Worm (Caenorhabditis elegans) whole organism, L4 larva: ENCODE measurements around the gene msp-64.

Experiments
- D1046.2 ChIP-seq: fragments of 200-800 bp; sonication (Bioruptor generic); IDR thresholded peaks from 2 replicates; pipeline ENCODE4 v1.3.6; 2022; ENCODE audit warnings: missing genetic modification characterization, missing compliant biosample characterization
- F44E2.7 ChIP-seq: fragments of 200-800 bp; sonication (Bioruptor generic); IDR thresholded peaks from 2 replicates; pipeline ENCODE4 v2.1.2; 2022; ENCODE audit warnings: missing genetic modification characterization, missing compliant biosample characterization
- T20F7.1 ChIP-seq: fragments of 200-800 bp; sonication (Bioruptor generic); optimal IDR thresholded peaks from 2 replicates; lab custom pipeline; 2018; ENCODE audit warnings: mild to moderate bottlenecking, missing genetic modification characterization, missing compliant biosample characterization
- T26A8.4 ChIP-seq: fragments of 200-800 bp; sonication (Bioruptor generic); IDR thresholded peaks from 2 replicates; pipeline ENCODE4 v1.3.6; 2022; ENCODE audit warnings: missing genetic modification characterization, missing compliant biosample characterization
- Y5F2A.4 ChIP-seq: fragments of 200-800 bp; sonication (Bioruptor generic); optimal IDR thresholded peaks from 2 replicates; lab custom pipeline; 2018; ENCODE audit warnings: mild to moderate bottlenecking, missing genetic modification characterization, missing compliant biosample characterization
- Y75B8A.6 ChIP-seq: fragments of 200-800 bp; sonication (Bioruptor generic); IDR thresholded peaks from 2 replicates; pipeline ENCODE4 v1.3.6; 2022; ENCODE audit warnings: missing genetic modification reagents, missing genetic modification characterization, missing compliant biosample characterization
- ZK546.5 ChIP-seq, 2 experiments: sonication (generic microtip); optimal IDR thresholded peaks; 2 replicates each; lab custom pipeline; 2017; ENCODE audit warnings: missing biosample characterization in 2 of 2, missing genetic modification characterization in 2 of 2
- aha-1 ChIP-seq: fragments of 150-350 bp; peaks from one replicate; lab custom pipeline; 2014; ENCODE audit warnings: missing biosample characterization, missing genetic modification characterization
- aly-2 ChIP-seq: sonication (generic microtip); optimal IDR thresholded peaks from 2 replicates; lab custom pipeline; 2018; ENCODE audit warnings: missing biosample characterization, missing genetic modification characterization
- ama-1 ChIP-seq: fragments of 150-350 bp; optimal IDR thresholded peaks from 2 replicates; lab custom pipeline; 2014; ENCODE audit warnings: inconsistent platforms, mixed read lengths
- arid-1 ChIP-seq: fragments of 200-800 bp; sonication (Bioruptor generic); conservative IDR thresholded peaks from 2 replicates; pipeline ENCODE4 v1.3.6; 2022; ENCODE audit warnings: missing genetic modification reagents, missing genetic modification characterization, missing compliant biosample characterization
- ceh-20 ChIP-seq: fragments of 200-800 bp; sonication (Bioruptor generic); IDR thresholded peaks from 2 replicates; pipeline ENCODE4 v1.3.6; 2022; ENCODE audit warnings: missing genetic modification reagents, missing genetic modification characterization, missing compliant biosample characterization
- ceh-44 ChIP-seq: fragments of 200-800 bp; sonication (Bioruptor generic); IDR thresholded peaks from 2 replicates; pipeline ENCODE4 v1.3.6; 2022; ENCODE audit warnings: missing genetic modification reagents, missing genetic modification characterization, missing compliant biosample characterization
- cey-2 ChIP-seq: sonication (generic microtip); optimal IDR thresholded peaks from 3 replicates; lab custom pipeline; 2017; ENCODE audit warnings: missing genetic modification characterization, mild to moderate bottlenecking, missing compliant biosample characterization, antibody characterized with exemption, borderline replicate concordance; ENCODE audit not compliant: insufficient read depth
- daf-12 ChIP-seq: fragments of 150-350 bp; optimal IDR thresholded peaks from 2 replicates; lab custom pipeline; 2014; ENCODE audit warnings: missing biosample characterization, missing genetic modification reagents, missing genetic modification characterization
- daf-8 ChIP-seq: fragments of 200-800 bp; sonication (Bioruptor generic); IDR thresholded peaks from 2 replicates; pipeline ENCODE4 v1.3.6; 2022; ENCODE audit warnings: missing genetic modification characterization, missing compliant biosample characterization
- dmd-8 ChIP-seq: fragments of 200-800 bp; sonication (Bioruptor generic); IDR thresholded peaks from 2 replicates; pipeline ENCODE4 v1.3.6; 2022; ENCODE audit warnings: missing genetic modification characterization, missing compliant biosample characterization
- duxl-1 ChIP-seq: sonication (generic microtip); optimal IDR thresholded peaks from 2 replicates; lab custom pipeline; 2016; ENCODE audit warnings: mild to moderate bottlenecking, missing genetic modification characterization, moderate library complexity, missing compliant biosample characterization; ENCODE audit not compliant: poor library complexity
- egl-27 ChIP-seq: sonication (generic microtip); optimal IDR thresholded peaks from 3 replicates; lab custom pipeline; 2017; ENCODE audit warnings: missing biosample characterization, missing genetic modification reagents, missing genetic modification characterization
- fos-1 ChIP-seq: fragments of 150-350 bp; optimal IDR thresholded peaks from 2 replicates; lab custom pipeline; 2014; ENCODE audit warnings: missing biosample characterization, missing genetic modification characterization
- gei-8 ChIP-seq: fragments of 200-800 bp; sonication (Bioruptor generic); optimal IDR thresholded peaks from 2 replicates; lab custom pipeline; 2018; ENCODE audit warnings: mild to moderate bottlenecking, missing genetic modification characterization, missing compliant biosample characterization
- hlh-30 ChIP-seq: sonication (generic microtip); optimal IDR thresholded peaks from 2 replicates; lab custom pipeline; 2017; ENCODE audit warnings: antibody characterized with exemption, mild to moderate bottlenecking, missing genetic modification characterization, missing compliant biosample characterization; ENCODE audit not compliant: insufficient read depth
- hmg-1.1 ChIP-seq: fragments of 200-800 bp; sonication (Bioruptor generic); IDR thresholded peaks from 2 replicates; pipeline ENCODE4 v1.3.6; 2022; ENCODE audit warnings: missing genetic modification reagents, missing genetic modification characterization, missing compliant biosample characterization
- lin-1 ChIP-seq: fragments of 200-800 bp; sonication (Bioruptor generic); IDR thresholded peaks from 2 replicates; pipeline ENCODE4 v1.3.6; 2022; ENCODE audit warnings: missing genetic modification reagents, missing genetic modification characterization, missing compliant biosample characterization
- lin-38 ChIP-seq: fragments of 200-800 bp; sonication (Bioruptor generic); IDR thresholded peaks from 2 replicates; pipeline ENCODE4 v1.3.6; 2022; ENCODE audit warnings: missing genetic modification reagents, missing genetic modification characterization, missing compliant biosample characterization
- madf-5 ChIP-seq, 2 experiments: fragments of 200-800 bp; sonication (Bioruptor generic); IDR thresholded peaks; 2 replicates each; pipeline ENCODE4 v1.3.6; 2022; ENCODE audit warnings: missing compliant biosample characterization in 2 of 2, missing genetic modification characterization in 2 of 2
- madf-9 ChIP-seq: fragments of 200-800 bp; sonication (Bioruptor generic); conservative IDR thresholded peaks from 2 replicates; pipeline ENCODE4 v1.3.6; 2022; ENCODE audit warnings: missing genetic modification reagents, missing genetic modification characterization, missing compliant biosample characterization
- mdl-1 ChIP-seq, 2 experiments: fragments of 150-350 bp in 1 of 2; sonication (generic microtip) in 1 of 2; optimal IDR thresholded peaks; 2 replicates each; lab custom pipeline; 2014 to 2017; ENCODE audit warnings: missing biosample characterization in 2 of 2, missing genetic modification characterization in 2 of 2
- mdt-29 ChIP-seq: fragments of 200-800 bp; sonication (Bioruptor generic); IDR thresholded peaks from 2 replicates; pipeline ENCODE4 v1.3.6; 2022; ENCODE audit warnings: missing genetic modification reagents, missing genetic modification characterization, missing compliant biosample characterization
- mxl-3 ChIP-seq: fragments of 200-800 bp; sonication (Bioruptor generic); optimal IDR thresholded peaks from 2 replicates; lab custom pipeline; 2018; ENCODE audit warnings: mild to moderate bottlenecking, missing genetic modification characterization, missing compliant biosample characterization
- nhr-102 ChIP-seq: sonication (generic microtip); optimal IDR thresholded peaks from 2 replicates; lab custom pipeline; 2016; ENCODE audit warnings: mild to moderate bottlenecking, missing genetic modification characterization, moderate library complexity, missing compliant biosample characterization
- nhr-11 ChIP-seq: fragments of 150-350 bp; optimal IDR thresholded peaks from 2 replicates; lab custom pipeline; 2014; ENCODE audit warnings: missing biosample characterization, missing genetic modification characterization
- nhr-25 ChIP-seq: sonication (generic microtip); optimal IDR thresholded peaks from 2 replicates; lab custom pipeline; 2017; ENCODE audit warnings: missing genetic modification characterization, mild to moderate bottlenecking, missing compliant biosample characterization, antibody characterized with exemption, moderate library complexity, borderline replicate concordance; ENCODE audit not compliant: insufficient read depth
- nhr-41 ChIP-seq: fragments of 200-800 bp; sonication (Bioruptor generic); IDR thresholded peaks from 2 replicates; pipeline ENCODE4 v1.3.6; 2022; ENCODE audit warnings: missing genetic modification reagents, missing genetic modification characterization, missing compliant biosample characterization
- nhr-42 ChIP-seq: fragments of 200-800 bp; sonication (Bioruptor generic); IDR thresholded peaks from 2 replicates; pipeline ENCODE4 v1.3.6; 2022; ENCODE audit warnings: missing genetic modification characterization, missing compliant biosample characterization
- nhr-77 ChIP-seq: fragments of 150-350 bp; optimal IDR thresholded peaks from 2 replicates; lab custom pipeline; 2014; ENCODE audit warnings: missing biosample characterization, missing genetic modification characterization
- pha-4 ChIP-seq, 2 experiments: fragments of 150-350 bp in 1 of 2; fragments of 200-800 bp in 1 of 2; sonication (Bioruptor generic) in 1 of 2; IDR thresholded peaks in 1 of 2; optimal IDR thresholded peaks in 1 of 2; 2 replicates each; pipeline versions ENCODE4 v1.3.6 to Lab custom; 2014 to 2022; ENCODE audit warnings: missing genetic modification characterization in 2 of 2, missing genetic modification reagents in 2 of 2, missing biosample characterization in 1 of 2, missing compliant biosample characterization in 1 of 2
- php-3 ChIP-seq: fragments of 200-800 bp; sonication (Bioruptor generic); IDR thresholded peaks from 2 replicates; pipeline ENCODE4 v1.3.6; 2022; ENCODE audit warnings: missing genetic modification reagents, missing genetic modification characterization, missing compliant biosample characterization
- rbr-2 ChIP-seq: sonication (generic microtip); optimal IDR thresholded peaks from 2 replicates; lab custom pipeline; 2016; ENCODE audit warnings: missing genotype, missing genetic modification characterization, missing compliant biosample characterization
- skn-1 ChIP-seq: fragments of 150-350 bp; optimal IDR thresholded peaks from 2 replicates; lab custom pipeline; 2014; ENCODE audit warnings: missing biosample characterization, missing genetic modification characterization
- tag-97 ChIP-seq: fragments of 200-800 bp; sonication (Bioruptor generic); IDR thresholded peaks from 2 replicates; pipeline ENCODE4 v1.3.6; 2022; ENCODE audit warnings: missing genetic modification characterization, missing compliant biosample characterization
- zag-1 ChIP-seq: fragments of 150-350 bp; optimal IDR thresholded peaks from 2 replicates; lab custom pipeline; 2014; ENCODE audit warnings: missing biosample characterization, missing genetic modification characterization
- zfp-2 ChIP-seq: sonication (generic microtip); optimal IDR thresholded peaks from 2 replicates; lab custom pipeline; 2016; ENCODE audit warnings: mild to moderate bottlenecking, missing genetic modification characterization, missing compliant biosample characterization
- zip-11 ChIP-seq: fragments of 200-800 bp; sonication (Bioruptor generic); IDR thresholded peaks from 2 replicates; pipeline ENCODE4 v1.3.6; 2022; ENCODE audit warnings: missing genetic modification characterization, missing compliant biosample characterization
- zip-2 ChIP-seq: fragments of 150-350 bp; optimal IDR thresholded peaks from 2 replicates; lab custom pipeline; 2014; ENCODE audit warnings: missing biosample characterization, missing genetic modification characterization
- ztf-11 ChIP-seq: fragments of 150-350 bp; optimal IDR thresholded peaks from 2 replicates; lab custom pipeline; 2014; ENCODE audit warnings: missing biosample characterization, missing genetic modification characterization
- ztf-7 ChIP-seq: fragments of 150-350 bp; optimal IDR thresholded peaks from 2 replicates; lab custom pipeline; 2014; ENCODE audit warnings: missing biosample characterization, missing genetic modification characterization

The msp-64 gene

ce11 chrII:5781935-5782921 lies 27.9 kb downstream of the msp-64 start, which contains the start of gene K05F1.6:
K05F1.6 (plus strand) TSS chrII:5782520.
- TF ChIP-seq arid-1 (GFP tag; lab: Robert Waterston, UW) (peak; percentile 89), zip-11 (GFP tag; lab: Robert Waterston, UW) (0 out of 2 replicates have a peak, but pooled peaks have one; percentile 37), Y75B8A.6 (GFP tag; lab: Robert Waterston, UW) (no peak), Y5F2A.4 (GFP tag; lab: Kevin White, UChicago) (peak; percentile 83), ceh-20 (peak; percentile 66; the same call in 1 of the 2 replicates), nhr-77 (no peak), madf-5 (GFP tag; IDR thresholded peaks at IDR 0.05; lab: Robert Waterston, UW) (0 out of 4 replicates have a peak, but pooled peaks have one; percentile 38 to 52), T20F7.1 (GFP tag; lab: Kevin White, UChicago) (peak; percentile 60), hlh-30 (tag; lab: Kevin White, UChicago) (peak; percentile 62), egl-27 (no peak), nhr-102 (tag; lab: Kevin White, UChicago) (peak; percentile 83), nhr-11 (no peak), zag-1 (tag; lab: Kevin White, UChicago) (no peak), cey-2 (tag; lab: Kevin White, UChicago) (no peak), ztf-11 (tag; lab: Kevin White, UChicago) (no peak), aly-2 (tag; lab: Kevin White, UChicago) (no peak), duxl-1 (tag; lab: Kevin White, UChicago) (peak; percentile 79), hmg-1.1 (GFP tag; lab: Robert Waterston, UW) (peak; percentile 66), nhr-25 (no peak), ama-1 (lab: Kevin White, UChicago) (no peak), D1046.2 (GFP tag; lab: Robert Waterston, UW) (peak; percentile 77; the same call in 1 of the 2 replicates), skn-1 (tag; lab: Kevin White, UChicago) (no peak), daf-8 (GFP tag; lab: Robert Waterston, UW) (no peak), lin-1 (GFP tag; lab: Robert Waterston, UW) (peak; percentile 82; the same call in 1 of the 2 replicates), mdl-1 (tag; optimal IDR thresholded peaks at IDR 0.05; lab: Kevin White, UChicago) (peak in 1 of 2 experiments; percentile 17), T26A8.4 (GFP tag; lab: Robert Waterston, UW) (peak; percentile 80), fos-1 (tag; lab: Kevin White, UChicago) (no peak), php-3 (GFP tag; lab: Robert Waterston, UW) (peak; percentile 65), rbr-2 (tag; lab: Kevin White, UChicago) (peak; percentile 78), lin-38 (GFP tag; lab: Robert Waterston, UW) (peak; percentile 79), madf-9 (peak; percentile 38; the same call in 1 of the 2 replicates), tag-97 (GFP tag; lab: Robert Waterston, UW) (0 out of 2 replicates have a peak, but pooled peaks have one; percentile 28), F44E2.7 (0 out of 2 replicates have a peak, but pooled peaks have one; percentile 56), dmd-8 (GFP tag; lab: Robert Waterston, UW) (peak; percentile 93), aha-1 (peak; percentile 96), daf-12 (tag; lab: Kevin White, UChicago) (no peak), mxl-3 (GFP tag; lab: Kevin White, UChicago) (peak; percentile 57), nhr-41 (GFP tag; lab: Robert Waterston, UW) (peak; percentile 81), ceh-44 (GFP tag; lab: Robert Waterston, UW) (peak; percentile 100), ztf-7 (no peak), ZK546.5 (tag; optimal IDR thresholded peaks at IDR 0.05; lab: Kevin White, UChicago) (no peak), nhr-42 (GFP tag; lab: Robert Waterston, UW) (peak; percentile 63; the same call in 1 of the 2 replicates), zfp-2 (peak; percentile 23), zip-2 (peak; percentile 42), gei-8 (GFP tag; lab: Kevin White, UChicago) (peak; percentile 91), pha-4 (GFP tag; IDR thresholded peaks at IDR 0.05; lab: Robert Waterston, UW) (peak; percentile 85; the same call in 1 of the 2 replicates), pha-4 (tag; optimal IDR thresholded peaks at IDR 0.05; lab: Kevin White, UChicago) (no peak), mdt-29 (GFP tag; lab: Robert Waterston, UW) (peak; percentile 76)
